Fruit fly (Drosophila melanogaster): Measurements from ENCODE around the gene Mst57Db.

DNA sequence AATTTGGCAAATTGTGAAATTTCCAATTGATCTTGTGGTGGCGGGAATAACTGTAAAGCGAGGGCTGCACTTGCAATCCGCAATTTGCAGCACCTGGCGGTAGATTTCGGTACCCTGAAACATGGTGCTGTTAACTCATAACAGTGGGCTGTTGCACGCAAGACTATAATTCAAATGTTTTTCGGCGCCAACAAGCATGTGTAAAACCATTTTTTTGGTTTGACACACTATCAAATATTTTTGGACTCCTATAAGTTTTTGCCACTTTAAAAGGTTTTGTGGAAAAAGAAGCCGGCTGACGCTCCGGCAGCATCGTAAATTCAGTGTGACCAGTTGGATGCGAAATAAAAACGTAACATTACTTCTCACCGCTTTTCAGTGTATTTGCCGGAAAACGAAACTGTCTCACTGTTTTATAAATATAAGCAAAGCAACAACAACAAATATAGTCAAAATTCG lies 20.5 kb upstream of the Mst57Db start, which contains the start of the genes CG14545 and CG5886:
- TF ChIP-seq OdsH (GFP tag; optimal IDR thresholded peaks at IDR 0.05) (no peak), lola (GFP tag; optimal IDR thresholded peaks at IDR 0.05) (no peak), brk (GFP tag; optimal IDR thresholded peaks at IDR 0.05) (no peak), psq (GFP tag; optimal IDR thresholded peaks at IDR 0.05) (no peak), dmrt93B (GFP tag; optimal IDR thresholded peaks at IDR 0.05) (no peak), foxo (GFP tag; optimal IDR thresholded peaks at IDR 0.05) (peak in 1 of 2 experiments; percentile 22), rgr (GFP tag; optimal IDR thresholded peaks at IDR 0.05) (no peak), pan (optimal IDR thresholded peaks at IDR 0.05) (no peak), dsf (GFP tag; optimal IDR thresholded peaks at IDR 0.05; ENCODE audit: borderline replicate concordance) (no peak)
